Worm (Caenorhabditis elegans) whole organism, L4/young adult: Measurements from ENCODE around the gene ify-1.

Experiments
- W03F9.2 ChIP-seq: fragments of 150-350 bp; optimal IDR thresholded peaks from 2 replicates; lab custom pipeline; 2014; ENCODE audit warnings: missing biosample characterization, missing genetic modification characterization
- dao-5 ChIP-seq: sonication (generic microtip); optimal IDR thresholded peaks from 2 replicates; lab custom pipeline; 2016; ENCODE audit warnings: missing genotype, missing genetic modification characterization, moderate library complexity, missing compliant biosample characterization
- him-1 ChIP-seq: sonication (generic microtip); optimal IDR thresholded peaks from 2 replicates; lab custom pipeline; 2016; ENCODE audit warnings: missing genotype, missing genetic modification reagents, missing genetic modification characterization, missing compliant biosample characterization

- TF ChIP-seq W03F9.2 (peak; percentile 12), dao-5 (tag; lab: Kevin White, UChicago) (peak; percentile 13), him-1 (tag; lab: Kevin White, UChicago) (peak; percentile 55)
Measured at ce11 chrII:5057315-5057714, 2.3 kb upstream of the ify-1 start.
